Fruit fly (Drosophila melanogaster) whole organism: ENCODE results near the gene CG7368.
A peak's percentile ranks its signal among the peaks of the same experiment; 100 is the strongest.

Experiments
- CG8478 ChIP-seq: fragments of >200 bp; optimal IDR thresholded peaks from 2 replicates; lab custom pipeline; 2018; ENCODE audit warnings: inconsistent platforms
- Dll ChIP-seq: fragments of >200 bp; optimal IDR thresholded peaks from 2 replicates; lab custom pipeline; 2017
- EcR ChIP-seq, 2 experiments: fragments of >200 bp; optimal IDR thresholded peaks; 2 replicates each; lab custom pipeline; 2017; ENCODE audit warnings: missing biosample characterization in 2 of 2, missing genetic modification characterization in 2 of 2, missing genetic modification reagents in 2 of 2
- pan ChIP-seq: fragments of >200 bp; optimal IDR thresholded peaks from 2 replicates; lab custom pipeline; 2017
- psq ChIP-seq: fragments of >200 bp; optimal IDR thresholded peaks from 2 replicates; lab custom pipeline; 2017
- usp ChIP-seq: fragments of >200 bp; optimal IDR thresholded peaks from 2 replicates; lab custom pipeline; 2017; ENCODE audit warnings: missing biosample characterization, missing genetic modification characterization, mixed read lengths

The CG7368 gene

DNA sequence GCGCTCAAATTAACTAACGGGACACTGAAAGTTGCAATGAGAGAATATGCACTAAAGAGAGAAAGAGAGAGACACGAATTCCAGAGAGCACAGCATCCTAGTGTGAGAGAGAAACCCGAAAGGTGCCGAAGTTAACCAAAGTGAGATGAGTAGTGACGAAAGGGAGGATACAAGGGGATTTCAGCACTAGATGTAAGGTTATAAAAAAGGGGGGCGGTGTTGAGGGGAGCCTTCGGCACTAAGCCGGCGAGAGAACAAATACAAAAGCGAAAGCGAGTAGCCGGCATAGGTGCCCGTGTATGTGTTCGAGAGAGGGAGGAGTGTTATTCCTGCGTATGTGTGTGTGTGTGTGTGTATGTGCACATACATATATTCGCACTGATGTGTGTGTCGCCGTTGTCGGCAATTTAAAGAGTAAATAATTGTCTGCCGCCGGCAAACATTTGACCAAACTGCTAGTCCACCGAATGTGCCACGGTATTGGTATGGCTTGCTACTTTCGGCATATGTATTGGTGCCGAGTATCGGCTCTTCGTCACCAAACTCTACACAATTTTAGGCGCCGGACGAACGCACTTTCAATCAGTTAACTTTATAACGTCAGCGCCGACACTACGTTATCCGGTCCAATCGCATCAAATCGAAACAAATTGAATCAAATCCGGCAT is at the start of gene CG7368:
TSS of gene CG7368 (plus strand) at position 618 of the 668 bp plus-strand sequence.
- TF ChIP-seq psq (lab: Kevin White, UChicago) (no peak), CG8478 (lab: Kevin White, UChicago) (no peak), EcR (GFP tag; optimal IDR thresholded peaks at IDR 0.05; lab: Kevin White, UChicago) (no peak)

DNA sequence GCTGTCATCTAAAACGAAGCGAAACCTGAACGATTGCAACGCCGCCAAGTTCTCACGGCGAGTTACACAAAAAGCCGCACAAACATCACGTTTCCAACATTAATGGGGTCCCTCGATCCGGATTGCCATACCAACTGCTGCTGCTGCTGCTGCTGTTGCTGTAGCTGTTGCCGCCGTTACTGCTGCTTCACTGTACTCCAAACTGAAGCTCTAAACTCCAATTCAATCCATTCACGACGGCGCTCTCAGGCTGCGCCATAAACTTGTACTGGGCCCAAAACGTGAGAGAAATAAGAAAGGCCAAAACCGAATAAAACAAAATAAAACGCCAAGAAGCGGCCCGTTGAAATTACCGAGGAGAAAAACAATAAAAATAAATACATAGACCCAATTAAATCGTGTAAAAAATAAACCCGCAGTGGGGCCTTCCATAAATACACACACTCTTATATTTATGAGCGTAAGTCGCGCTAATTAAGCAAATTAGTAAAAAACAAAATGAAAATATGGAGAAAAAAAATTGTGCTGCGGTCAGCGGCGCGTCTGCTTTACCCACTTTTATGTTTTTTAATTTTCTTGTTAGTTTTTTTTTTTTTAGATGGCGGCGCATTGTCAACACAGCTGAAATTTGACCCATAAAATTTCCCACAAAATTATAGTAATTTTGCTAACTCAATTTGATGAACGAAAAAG is 49.6 kb upstream of the CG7368 start:
- TF ChIP-seq pan (lab: Kevin White, UChicago) (no peak), Dll (lab: Kevin White, UChicago) (no peak), CG8478 (lab: Kevin White, UChicago) (no peak), usp (GFP tag; lab: Kevin White, UChicago) (no peak), EcR (GFP tag; optimal IDR thresholded peaks at IDR 0.05; lab: Kevin White, UChicago) (no peak), psq (lab: Kevin White, UChicago) (no peak)

DNA sequence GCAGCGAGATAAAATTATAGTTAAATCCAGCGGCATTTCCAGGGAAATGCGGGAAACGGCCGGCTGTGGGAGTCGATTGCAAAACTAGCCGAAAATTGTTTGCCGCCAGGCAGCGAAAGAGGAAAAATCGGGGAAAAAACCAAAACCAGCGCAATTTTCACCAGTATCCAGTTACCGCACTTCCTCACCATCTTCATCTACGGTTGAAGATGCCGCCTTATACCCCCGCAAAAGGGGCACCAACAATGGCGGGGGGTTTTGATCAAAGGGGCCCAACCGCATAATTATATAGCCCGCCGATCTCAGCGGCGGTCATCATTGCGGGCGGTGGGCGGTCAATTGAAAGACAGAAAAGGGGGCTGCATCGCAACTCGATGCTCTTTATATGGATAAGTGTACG is 49.0 kb upstream of the CG7368 start:
- no peak for TF ChIP-seq EcR (GFP tag; optimal IDR thresholded peaks at IDR 0.05; lab: Kevin White, UChicago)
- no peak for TF ChIP-seq pan (lab: Kevin White, UChicago)
- TF ChIP-seq psq (lab: Kevin White, UChicago), result no peak
- no peak for TF ChIP-seq CG8478 (lab: Kevin White, UChicago)
- no peak for TF ChIP-seq usp (GFP tag; lab: Kevin White, UChicago)
- TF ChIP-seq Dll (lab: Kevin White, UChicago), result no peak

DNA sequence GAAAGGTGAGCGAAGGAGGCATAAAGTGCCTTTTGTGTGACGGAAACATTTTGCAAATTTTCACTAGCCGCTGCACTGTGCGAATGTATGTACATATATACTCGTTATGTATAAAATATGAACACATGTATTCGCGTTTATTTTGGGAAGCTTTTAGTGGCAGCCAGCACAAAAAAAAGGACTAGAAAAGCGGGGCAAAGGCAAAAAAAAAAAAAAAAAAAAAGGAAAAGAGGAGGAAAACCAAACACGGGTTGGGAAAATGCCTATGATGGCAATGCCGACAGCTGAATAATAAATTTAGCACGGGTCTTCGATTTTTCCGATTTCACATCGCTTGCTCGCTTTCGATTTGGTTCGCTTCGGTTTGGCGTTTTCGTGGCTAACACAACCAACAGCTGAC is 47.6 kb upstream of the CG7368 start:
- TF ChIP-seq CG8478 (lab: Kevin White, UChicago) (no peak), usp (GFP tag; lab: Kevin White, UChicago) (no peak), Dll (lab: Kevin White, UChicago) (no peak), psq (lab: Kevin White, UChicago) (no peak)

DNA sequence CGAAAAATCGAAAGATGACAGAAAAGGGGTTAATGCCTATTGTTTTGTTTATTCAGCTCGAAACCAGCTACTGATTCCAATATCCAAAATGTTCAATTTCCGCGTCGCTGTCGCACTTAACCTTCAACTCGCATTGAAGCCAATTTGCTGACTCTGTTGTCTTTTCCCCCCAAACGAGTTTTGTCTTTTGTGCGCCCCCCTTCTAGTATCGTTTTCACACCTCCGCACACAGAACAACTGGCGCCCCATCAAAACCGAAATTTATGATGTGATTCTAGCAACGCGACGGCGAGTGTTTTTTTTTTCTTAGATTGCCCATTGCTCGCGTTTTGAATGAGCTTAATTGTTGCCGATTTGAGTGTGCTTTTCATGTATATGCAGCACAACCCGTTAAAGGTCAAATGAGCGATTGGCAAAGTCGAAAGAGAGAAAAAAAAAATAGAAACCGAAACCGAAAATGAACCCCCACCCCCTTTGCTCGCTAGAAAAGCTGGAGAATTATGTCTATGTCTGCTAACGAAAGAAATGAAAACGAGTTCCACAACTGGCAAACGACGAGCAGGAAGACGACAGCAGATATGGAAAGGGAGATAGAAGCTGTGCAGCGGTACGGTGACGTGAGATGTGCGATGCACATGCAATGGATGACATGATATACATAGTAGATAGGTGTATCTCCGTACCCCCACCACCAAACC is 46.5 kb upstream of the CG7368 start:
- no peak for TF ChIP-seq usp (GFP tag; lab: Kevin White, UChicago)
- no peak for TF ChIP-seq psq (lab: Kevin White, UChicago)

DNA sequence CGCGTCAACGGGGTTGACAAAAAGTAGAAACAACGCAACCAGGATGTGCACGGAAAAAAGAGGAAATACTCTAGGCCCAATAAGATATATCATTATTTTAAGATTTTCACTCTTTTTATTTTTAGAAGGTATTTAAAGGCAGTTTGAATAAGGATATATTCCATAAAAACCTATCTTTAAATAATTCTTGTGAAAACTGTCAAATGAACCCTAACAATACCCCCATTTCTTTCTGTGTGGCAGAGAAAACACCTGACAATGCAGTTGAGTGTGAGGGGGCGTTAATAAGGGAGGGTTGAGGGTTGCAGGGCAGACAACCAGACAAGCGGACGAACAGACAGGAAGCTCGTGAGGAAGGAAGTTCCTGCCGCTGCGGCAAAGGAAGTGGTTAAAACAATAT is 45.1 kb upstream of the CG7368 start:
- no peak for TF ChIP-seq usp (GFP tag; lab: Kevin White, UChicago)
- TF ChIP-seq psq (lab: Kevin White, UChicago), result no peak
- no peak for TF ChIP-seq pan (lab: Kevin White, UChicago)
- no peak for TF ChIP-seq CG8478 (lab: Kevin White, UChicago)
- no peak for TF ChIP-seq EcR (GFP tag; optimal IDR thresholded peaks at IDR 0.05; lab: Kevin White, UChicago)
- no peak for TF ChIP-seq Dll (lab: Kevin White, UChicago)

DNA sequence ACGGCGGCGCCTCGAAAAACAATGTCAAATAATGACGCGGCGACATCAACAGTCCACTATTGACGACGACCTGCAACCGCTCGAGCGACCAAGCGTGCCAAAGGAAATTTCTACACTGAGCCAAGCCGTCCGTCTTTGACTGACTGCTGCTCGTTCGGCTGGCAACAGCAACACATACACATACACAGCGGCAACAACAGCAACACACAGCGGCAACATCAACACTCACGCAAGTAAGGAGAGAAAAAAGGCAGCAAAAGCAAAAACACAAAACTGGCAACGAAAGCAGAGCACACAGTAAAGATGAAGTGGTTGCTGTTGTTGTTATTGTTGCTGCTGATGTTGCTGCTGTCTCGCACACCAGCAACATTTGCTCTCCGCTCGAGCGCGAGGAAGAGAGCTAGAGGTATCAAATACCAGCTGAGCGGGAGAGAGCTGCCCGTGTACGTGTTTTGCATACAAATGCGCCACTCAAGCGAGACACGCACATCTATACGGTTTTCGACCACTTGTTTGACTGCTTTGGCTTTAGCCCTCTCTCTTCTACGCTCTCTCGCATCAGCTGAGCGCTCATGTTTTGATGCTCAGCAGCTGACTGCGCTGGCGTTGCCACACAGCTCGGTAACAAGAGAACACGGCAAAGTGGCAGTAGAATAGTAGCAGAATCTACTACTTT is 43.9 kb upstream of the CG7368 start:
- TF ChIP-seq pan (lab: Kevin White, UChicago) (no peak), Dll (lab: Kevin White, UChicago) (peak; percentile 98), psq (lab: Kevin White, UChicago) (no peak), usp (GFP tag; lab: Kevin White, UChicago) (no peak), EcR (GFP tag; optimal IDR thresholded peaks at IDR 0.05; lab: Kevin White, UChicago) (no peak), CG8478 (lab: Kevin White, UChicago) (peak; percentile 56)

DNA sequence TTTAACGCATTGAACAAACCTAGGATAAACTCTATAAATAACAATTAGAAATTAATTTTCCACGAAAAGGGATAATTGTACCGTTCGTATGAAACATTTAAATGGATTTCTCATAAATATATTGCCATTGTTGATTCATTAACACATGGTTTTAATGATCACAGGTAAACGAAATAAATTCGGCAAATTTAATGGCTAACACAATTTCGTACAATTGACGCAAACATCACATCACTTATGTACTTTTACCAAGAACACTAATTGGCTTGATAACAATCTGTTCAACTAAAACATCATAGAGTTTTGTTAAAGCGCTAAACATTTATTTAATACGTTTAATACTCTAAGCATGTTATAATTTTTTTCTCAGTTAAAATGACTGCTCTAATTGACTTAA is 43.3 kb upstream of the CG7368 start:
- no peak for TF ChIP-seq pan (lab: Kevin White, UChicago)
- no peak for TF ChIP-seq EcR (GFP tag; optimal IDR thresholded peaks at IDR 0.05; lab: Kevin White, UChicago)
- no peak for TF ChIP-seq usp (GFP tag; lab: Kevin White, UChicago)
- TF ChIP-seq psq (lab: Kevin White, UChicago), result no peak
- no peak for TF ChIP-seq CG8478 (lab: Kevin White, UChicago)
- TF ChIP-seq Dll (lab: Kevin White, UChicago), result no peak

DNA sequence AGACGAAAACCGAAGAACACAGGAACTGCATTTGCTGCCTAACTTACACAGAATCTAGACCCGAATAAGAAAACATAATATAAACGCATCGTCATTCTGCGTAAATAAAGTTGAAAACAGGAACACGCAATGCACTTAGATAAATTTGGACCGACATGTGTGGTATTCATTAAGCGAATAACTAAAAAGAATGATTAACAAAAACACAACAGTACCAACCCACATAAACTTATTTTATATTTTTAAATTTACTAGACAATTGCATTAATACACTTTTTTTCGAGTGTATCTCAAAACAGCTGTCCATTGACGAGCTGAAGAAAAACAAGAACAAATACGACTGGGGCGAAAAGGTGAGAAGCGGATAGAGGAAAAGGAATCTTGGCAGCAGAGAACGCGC is 42.7 kb upstream of the CG7368 start:
- TF ChIP-seq psq (lab: Kevin White, UChicago) (no peak), Dll (lab: Kevin White, UChicago) (no peak), CG8478 (lab: Kevin White, UChicago) (no peak), pan (lab: Kevin White, UChicago) (no peak), EcR (GFP tag; optimal IDR thresholded peaks at IDR 0.05; lab: Kevin White, UChicago) (no peak), usp (GFP tag; lab: Kevin White, UChicago) (no peak)

DNA sequence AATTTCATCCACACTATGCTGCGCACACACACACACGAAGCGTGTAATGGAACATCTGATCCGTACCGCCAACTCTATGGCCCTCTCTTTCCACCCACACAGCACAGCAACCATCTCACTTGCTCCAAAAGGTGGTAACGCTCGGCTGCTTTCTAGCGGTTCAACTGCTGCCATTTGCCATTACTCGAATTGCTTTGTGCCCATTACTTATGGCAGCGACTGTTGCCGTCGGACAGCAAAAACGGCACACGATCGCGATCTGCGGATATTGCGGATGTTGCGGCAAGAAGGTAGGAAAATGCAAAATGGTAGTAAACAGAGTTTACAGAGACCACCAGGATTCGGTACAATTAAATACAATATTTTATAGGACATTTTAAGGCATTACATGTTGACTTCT is 42.2 kb upstream of the CG7368 start:
- TF ChIP-seq psq (lab: Kevin White, UChicago), result no peak
- TF ChIP-seq CG8478 (lab: Kevin White, UChicago), result no peak
- TF ChIP-seq Dll (lab: Kevin White, UChicago), result no peak
- no peak for TF ChIP-seq pan (lab: Kevin White, UChicago)
- TF ChIP-seq EcR (GFP tag; optimal IDR thresholded peaks at IDR 0.05; lab: Kevin White, UChicago), result no peak
- TF ChIP-seq usp (GFP tag; lab: Kevin White, UChicago), result no peak
